Worm (Caenorhabditis elegans): ENCODE measurements around the gene dpy-11.

ce11 chrV:6549871-6550270 lies 34.8 kb upstream of the dpy-11 start, which contains the start of gene lipl-4:
- TF ChIP-seq flt-1 (GFP tag; IDR thresholded peaks at IDR 0.05) (no peak), T22C8.4 (GFP tag; IDR thresholded peaks at IDR 0.05) (no peak), tab-1 (GFP tag; IDR thresholded peaks at IDR 0.05) (no peak), ztf-23 (GFP tag; IDR thresholded peaks at IDR 0.05) (no peak), med-1 (GFP tag; optimal IDR thresholded peaks at IDR 0.05; ENCODE audit: insufficient read depth) (no peak), ref-1 (GFP tag; conservative IDR thresholded peaks at IDR 0.05) (no peak)
